Worm (Caenorhabditis elegans): Measurements from ENCODE around the gene mat-3.

mat-3 gene

ce11 chrIII:491090-491597 lies 15.9 kb downstream of the mat-3 start, which contains the start of gene unc-45:
unc-45 (plus strand) TSS chrIII:491547.
- TF ChIP-seq ceh-82 (tag; optimal IDR thresholded peaks at IDR 0.05) (peak; percentile 38 to 73 (median 64)), fos-1 (tag; optimal IDR thresholded peaks at IDR 0.05) (peak; percentile 35), C16A3.4 (tag; optimal IDR thresholded peaks at IDR 0.05) (peak; percentile 32), nhr-77 (tag; optimal IDR thresholded peaks at IDR 0.05) (peak; percentile 7), elt-3 (tag; optimal IDR thresholded peaks at IDR 0.05) (peak in 1 of 6 experiments; percentile 17), tbx-2 (tag; optimal IDR thresholded peaks at IDR 0.05) (peak; percentile 40), ceh-88 (GFP tag; IDR thresholded peaks at IDR 0.05) (no peak), lin-35 (GFP tag; optimal IDR thresholded peaks at IDR 0.05) (peak; percentile 94 to 96), xbp-1 (tag; optimal IDR thresholded peaks at IDR 0.05) (peak; percentile 36), jun-1 (tag; optimal IDR thresholded peaks at IDR 0.05) (peak; percentile 18), rnt-1 (tag; optimal IDR thresholded peaks at IDR 0.05) (peak; percentile 28), lin-39 (tag; optimal IDR thresholded peaks at IDR 0.05) (peak; percentile 19), lin-13 (GFP tag; optimal IDR thresholded peaks at IDR 0.05) (peak; percentile 63), lin-15B (tag; optimal IDR thresholded peaks at IDR 0.05) (peak; percentile 25), nhr-237 (tag; optimal IDR thresholded peaks at IDR 0.05) (peak; percentile 21), pax-3 (tag; optimal IDR thresholded peaks at IDR 0.05) (no peak), egl-13 (tag; optimal IDR thresholded peaks at IDR 0.05) (no peak), mep-1 (tag; optimal IDR thresholded peaks at IDR 0.05) (peak; percentile 58), nhr-71 (tag; optimal IDR thresholded peaks at IDR 0.05) (peak; percentile 66), nhr-20 (tag; optimal IDR thresholded peaks at IDR 0.05) (peak; percentile 51), skn-1 (tag; optimal IDR thresholded peaks at IDR 0.05) (peak; percentile 49), dpl-1 (GFP tag; optimal IDR thresholded peaks at IDR 0.05) (peak; percentile 91 to 94 (median 92)), efl-1 (optimal IDR thresholded peaks at IDR 0.05) (peak; percentile 79 to 94), efl-1 (GFP tag; optimal IDR thresholded peaks at IDR 0.05 in 1 of 2) (peak; percentile 93 to 99), snpc-4 (tag; optimal IDR thresholded peaks at IDR 0.05) (no peak), ceh-8 (GFP tag; optimal IDR thresholded peaks at IDR 0.05) (no peak), fkh-8 (tag; optimal IDR thresholded peaks at IDR 0.05) (peak; percentile 28), snu-23 (GFP tag; optimal IDR thresholded peaks at IDR 0.05) (peak; percentile 68), vab-15 (tag; optimal IDR thresholded peaks at IDR 0.05) (no peak), swsn-7 (tag; optimal IDR thresholded peaks at IDR 0.05) (peak; percentile 53), nhr-47 (tag; optimal IDR thresholded peaks at IDR 0.05) (peak; percentile 63), unc-62 (GFP tag; optimal IDR thresholded peaks at IDR 0.05) (no peak), lsy-2 (tag; optimal IDR thresholded peaks at IDR 0.05) (peak; percentile 61 to 82), ceh-63 (GFP tag; optimal IDR thresholded peaks at IDR 0.05) (no peak), C04F5.9 (tag; optimal IDR thresholded peaks at IDR 0.05) (no peak), aha-1 (tag; optimal IDR thresholded peaks at IDR 0.05) (no peak), blmp-1 (tag; optimal IDR thresholded peaks at IDR 0.05) (peak; percentile 60), isw-1 (GFP tag; IDR thresholded peaks at IDR 0.05) (peak; percentile 42)

- no peak for TF ChIP-seq pqm-1 (tag; optimal IDR thresholded peaks at IDR 0.05)
- TF ChIP-seq nhr-28 (tag; optimal IDR thresholded peaks at IDR 0.05), result no peak
- peak; percentile 45 for TF ChIP-seq nhr-77 (tag; optimal IDR thresholded peaks at IDR 0.05)
- peak; percentile 80 for TF ChIP-seq nhr-71 (tag; optimal IDR thresholded peaks at IDR 0.05)
- TF ChIP-seq hlh-17 (GFP tag; optimal IDR thresholded peaks at IDR 0.05; ENCODE audit: borderline replicate concordance), result no peak
- TF ChIP-seq sox-4 (tag; optimal IDR thresholded peaks at IDR 0.05), result peak; percentile 54
- TF ChIP-seq fkh-8 (tag; optimal IDR thresholded peaks at IDR 0.05), result peak; percentile 74
- peak; percentile 72 for TF ChIP-seq unc-130 (tag; optimal IDR thresholded peaks at IDR 0.05)
- no peak for TF ChIP-seq lin-14 (GFP tag; optimal IDR thresholded peaks at IDR 0.05)
- TF ChIP-seq hlh-4 (tag; optimal IDR thresholded peaks at IDR 0.05), result no peak
- 0 out of 2 replicates have a peak, but pooled peaks have one; percentile 10 for TF ChIP-seq grh-1 (GFP tag; IDR thresholded peaks at IDR 0.05)
- no peak for TF ChIP-seq ceh-90 (tag; optimal IDR thresholded peaks at IDR 0.05)
- peak; percentile 1 to 81 (median 13) for TF ChIP-seq ceh-82 (tag; optimal IDR thresholded peaks at IDR 0.05)
- TF ChIP-seq ztf-4 (tag; optimal IDR thresholded peaks at IDR 0.05), result peak; percentile 61
- peak; percentile 61 for TF ChIP-seq skn-1 (tag; optimal IDR thresholded peaks at IDR 0.05)
- no peak for TF ChIP-seq F16B12.6 (tag; optimal IDR thresholded peaks at IDR 0.05)
- no peak for TF ChIP-seq mep-1 (tag; optimal IDR thresholded peaks at IDR 0.05)
- TF ChIP-seq hpl-2 (GFP tag; optimal IDR thresholded peaks at IDR 0.05), result peak; percentile 3
- no peak for TF ChIP-seq ama-1 (optimal IDR thresholded peaks at IDR 0.05)
- TF ChIP-seq mab-9 (GFP tag; IDR thresholded peaks at IDR 0.05), result 0 out of 2 replicates have a peak, but pooled peaks have one; percentile 9
- TF ChIP-seq dsc-1 (tag; optimal IDR thresholded peaks at IDR 0.05), result peak; percentile 71
- TF ChIP-seq isw-1 (GFP tag; IDR thresholded peaks at IDR 0.05), result peak; percentile 20; the same call in 1 of the 2 replicates
- peak; percentile 45 for TF ChIP-seq unc-86 (tag; optimal IDR thresholded peaks at IDR 0.05)
These were observed 27.3 kb downstream of the mat-3 start for ce11 chrIII:502583-502982.

All from whole organism, L1 larva.